Worm (Caenorhabditis elegans) whole organism, mixed stage, embryonic: ENCODE data around the gene gpx-7.

Source experiments
- bed-3 ChIP-seq: fragments of 200-800 bp; sonication (Bioruptor generic); optimal IDR thresholded peaks from 3 replicates; lab custom pipeline; 2018; ENCODE audit warnings: mild to moderate bottlenecking, missing genetic modification characterization, moderate library complexity, missing compliant biosample characterization
- blmp-1 ChIP-seq: fragments of 150-350 bp; optimal IDR thresholded peaks from 2 replicates; lab custom pipeline; 2014; ENCODE audit warnings: missing biosample characterization, missing genetic modification characterization
- elt-1 ChIP-seq: sonication (generic microtip); optimal IDR thresholded peaks from 2 replicates; lab custom pipeline; 2017; ENCODE audit warnings: missing genetic modification characterization, mild to moderate bottlenecking, missing compliant biosample characterization, antibody characterized with exemption, moderate library complexity, borderline replicate concordance; ENCODE audit not compliant: insufficient read depth
- elt-3 ChIP-seq: fragments of 150-350 bp; optimal IDR thresholded peaks from 2 replicates; lab custom pipeline; 2014; ENCODE audit warnings: missing biosample characterization, missing genetic modification characterization
- flh-1 ChIP-seq: fragments of 200-800 bp; sonication (Bioruptor generic); optimal IDR thresholded peaks from 2 replicates; lab custom pipeline; 2018; ENCODE audit warnings: mild to moderate bottlenecking, missing genetic modification characterization, moderate library complexity, missing compliant biosample characterization
- lin-13 ChIP-seq: fragments of 150-350 bp; optimal IDR thresholded peaks from 2 replicates; lab custom pipeline; 2014; ENCODE audit warnings: missing biosample characterization, missing genetic modification characterization
- lsy-2 ChIP-seq: fragments of 150-350 bp; optimal IDR thresholded peaks from 2 replicates; lab custom pipeline; 2014; ENCODE audit warnings: missing biosample characterization, missing genetic modification characterization
- nhr-237 ChIP-seq: fragments of 150-350 bp; optimal IDR thresholded peaks from 2 replicates; lab custom pipeline; 2014; ENCODE audit warnings: missing biosample characterization, missing genetic modification characterization
- snpc-4 ChIP-seq: fragments of 150-350 bp; optimal IDR thresholded peaks from 2 replicates; lab custom pipeline; 2014; ENCODE audit warnings: missing biosample characterization, missing genetic modification characterization
- unc-62 ChIP-seq: fragments of 150-350 bp; optimal IDR thresholded peaks from 2 replicates; lab custom pipeline; 2014; ENCODE audit warnings: missing biosample characterization, missing genetic modification reagents, missing genetic modification characterization
- ztf-11 ChIP-seq: fragments of 150-350 bp; optimal IDR thresholded peaks from 2 replicates; lab custom pipeline; 2014; ENCODE audit warnings: missing biosample characterization, missing genetic modification characterization

ce11 chrX:7781827-7782226, 17.8 kb downstream of the gpx-7 start:
- TF ChIP-seq elt-3 (tag; lab: Kevin White, UChicago) (no peak), lin-13 (tag; lab: Kevin White, UChicago) (no peak), bed-3 (GFP tag; lab: Kevin White, UChicago) (no peak), blmp-1 (tag; lab: Kevin White, UChicago) (no peak), lsy-2 (tag; lab: Kevin White, UChicago) (no peak), unc-62 (GFP tag; lab: Kevin White, UChicago) (no peak), nhr-237 (tag; lab: Kevin White, UChicago) (no peak), ztf-11 (tag; lab: Kevin White, UChicago) (no peak), elt-1 (tag; lab: Kevin White, UChicago) (no peak), flh-1 (GFP tag; lab: Kevin White, UChicago) (no peak), snpc-4 (tag; lab: Kevin White, UChicago) (no peak)
